Fruit fly (Drosophila melanogaster): ENCODE results near the gene bif.

bif gene

dm6 chrX:11678539-11679040, at the start of gene bif, which contains the start of gene Vlet:
Gene bif, plus strand, starts transcription at chrX:11678970.
Gene Vlet, minus strand, starts transcription at chrX:11678589.
- TF ChIP-seq CG17801 (GFP tag; optimal IDR thresholded peaks at IDR 0.05; ENCODE audit: partially characterized antibody): peak; percentile 74

- no peak for TF ChIP-seq CG17801 (GFP tag; optimal IDR thresholded peaks at IDR 0.05; ENCODE audit: partially characterized antibody)
Observed at dm6 chrX:11628986-11629571, 49.7 kb upstream of the bif start.

DNA sequence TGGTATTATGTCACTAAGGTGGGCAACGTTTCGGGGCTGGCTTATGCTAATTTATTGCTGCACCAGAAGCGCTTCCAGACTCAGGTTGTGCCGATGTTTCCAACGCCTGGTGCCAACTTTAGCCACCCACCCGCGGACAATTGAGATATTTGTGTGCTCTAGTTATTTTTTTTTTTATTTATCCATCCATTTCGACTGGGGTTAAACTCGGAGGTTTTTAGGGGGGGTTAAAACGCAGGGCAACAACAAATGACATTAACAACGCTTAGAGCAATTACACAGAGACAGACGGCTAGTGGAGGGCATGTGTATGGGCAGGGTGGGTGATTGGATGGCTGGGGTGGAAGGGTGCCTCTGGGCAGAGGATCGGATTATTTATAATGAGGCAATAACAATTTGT, 47.1 kb upstream of the bif start:
- TF ChIP-seq CG17801 (GFP tag; optimal IDR thresholded peaks at IDR 0.05; ENCODE audit: partially characterized antibody): no peak

dm6 chrX:11640477-11640876, 38.3 kb upstream of the bif start:
- no peak for TF ChIP-seq CG17801 (GFP tag; optimal IDR thresholded peaks at IDR 0.05; ENCODE audit: partially characterized antibody)

dm6 chrX:11643227-11643626, 35.5 kb upstream of the bif start:
- no peak for TF ChIP-seq CG17801 (GFP tag; optimal IDR thresholded peaks at IDR 0.05; ENCODE audit: partially characterized antibody)

DNA sequence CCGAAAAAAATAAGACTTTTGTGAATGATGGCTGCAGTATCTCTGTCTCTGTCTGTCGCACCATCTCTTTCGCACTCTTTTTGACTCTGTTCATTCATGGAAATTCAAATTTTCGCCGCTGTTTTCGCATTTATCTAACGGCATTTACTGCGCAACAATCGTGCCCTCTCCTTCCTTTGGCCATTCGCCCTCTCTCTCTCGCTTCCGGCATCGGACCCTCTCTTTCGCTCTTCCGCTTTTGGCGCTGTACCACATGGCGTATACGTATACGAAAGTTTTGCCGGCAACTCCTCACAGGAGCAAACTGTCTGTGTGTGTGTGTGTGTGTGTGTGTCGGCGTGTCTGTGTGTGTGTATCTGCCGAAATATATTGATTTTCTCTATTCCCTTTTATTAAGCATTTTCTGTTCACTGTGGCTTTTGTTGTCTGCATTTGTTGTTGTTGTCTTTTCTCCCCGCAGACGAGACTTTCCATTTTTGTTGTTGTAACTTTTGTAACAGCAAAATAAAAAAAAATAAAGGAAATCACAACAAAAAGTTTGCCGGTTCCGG, 34.2 kb upstream of the bif start:
- TF ChIP-seq CG17801 (GFP tag; optimal IDR thresholded peaks at IDR 0.05; ENCODE audit: partially characterized antibody): no peak

DNA sequence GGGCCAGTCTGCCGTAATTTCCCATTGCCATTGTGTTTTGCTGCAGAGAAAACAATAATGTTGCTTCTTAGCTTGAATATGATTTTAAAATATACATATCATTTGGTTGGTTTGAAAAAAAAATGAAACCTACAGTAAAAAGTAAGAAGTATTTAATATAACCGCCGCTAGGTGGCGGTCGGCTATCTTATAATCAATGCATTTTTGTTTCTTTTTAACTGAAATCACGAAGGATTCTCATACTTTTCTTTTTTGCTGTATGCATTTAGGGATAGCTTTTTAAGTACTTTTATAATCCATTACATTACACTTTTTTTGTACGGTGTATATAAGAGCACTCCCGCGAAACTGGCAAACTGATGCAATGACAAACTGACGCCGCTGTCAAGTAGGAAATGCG, 27.4 kb upstream of the bif start:
- TF ChIP-seq CG17801 (GFP tag; optimal IDR thresholded peaks at IDR 0.05; ENCODE audit: partially characterized antibody): no peak

- TF ChIP-seq CG17801 (GFP tag; optimal IDR thresholded peaks at IDR 0.05; ENCODE audit: partially characterized antibody): no peak
Observed at dm6 chrX:11652991-11653390, 25.8 kb upstream of the bif start.

dm6 chrX:11657140-11657539, 21.6 kb upstream of the bif start:
- TF ChIP-seq CG17801 (GFP tag; optimal IDR thresholded peaks at IDR 0.05; ENCODE audit: partially characterized antibody): no peak

dm6 chrX:11658181-11658842, 20.5 kb upstream of the bif start:
- peak; percentile 93 for TF ChIP-seq CG17801 (GFP tag; optimal IDR thresholded peaks at IDR 0.05; ENCODE audit: partially characterized antibody)

- peak; percentile 91 for TF ChIP-seq CG17801 (GFP tag; optimal IDR thresholded peaks at IDR 0.05; ENCODE audit: partially characterized antibody)
Observed at dm6 chrX:11659080-11659479, 19.7 kb upstream of the bif start.

- no peak for TF ChIP-seq CG17801 (GFP tag; optimal IDR thresholded peaks at IDR 0.05; ENCODE audit: partially characterized antibody)
Observed at dm6 chrX:11659634-11660033, 19.1 kb upstream of the bif start.

- no peak for TF ChIP-seq CG17801 (GFP tag; optimal IDR thresholded peaks at IDR 0.05; ENCODE audit: partially characterized antibody)
Observed at dm6 chrX:11660476-11660875, 18.3 kb upstream of the bif start.

dm6 chrX:11664058-11664457, 14.7 kb upstream of the bif start:
- TF ChIP-seq CG17801 (GFP tag; optimal IDR thresholded peaks at IDR 0.05; ENCODE audit: partially characterized antibody): no peak

DNA sequence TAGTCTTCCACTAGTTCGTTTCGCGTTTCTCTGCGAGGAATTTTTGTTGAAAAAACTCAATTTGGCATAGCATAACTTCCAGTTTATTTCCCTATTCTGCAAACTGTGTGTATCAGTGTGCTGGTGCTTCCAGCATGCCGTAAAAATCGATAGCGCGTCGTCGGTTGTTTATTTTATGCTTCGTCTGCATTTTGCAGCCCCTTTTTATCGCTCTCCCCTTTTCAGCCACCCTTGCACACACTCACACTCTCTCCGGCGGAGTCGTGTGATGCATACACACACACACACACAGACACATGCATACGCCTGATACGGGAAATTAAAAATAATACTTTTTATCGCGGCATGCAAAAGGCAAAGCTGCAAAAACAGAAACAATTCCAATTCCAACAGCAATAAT, 691 bp downstream of the bif start:
- peak; percentile 1 for TF ChIP-seq CG17801 (GFP tag; optimal IDR thresholded peaks at IDR 0.05; ENCODE audit: partially characterized antibody)

DNA sequence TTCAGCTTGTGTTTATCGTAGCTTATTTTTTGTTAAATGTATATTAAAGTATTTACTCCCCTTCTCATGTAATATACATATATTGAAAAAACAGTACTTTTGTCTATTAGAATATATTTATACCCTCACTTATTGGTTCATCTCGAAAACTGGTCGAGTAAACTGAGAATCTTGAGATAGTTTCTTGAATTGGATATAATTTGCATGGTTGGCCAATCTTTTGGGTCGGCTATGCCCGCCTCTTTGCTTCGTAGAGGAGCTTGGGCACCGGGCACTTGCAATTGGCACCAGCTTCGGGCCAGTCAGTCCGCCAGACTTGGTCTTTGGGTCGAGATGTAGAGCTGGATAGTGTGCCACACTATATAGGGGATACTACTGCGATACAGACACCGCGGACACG, 1.6 kb downstream of the bif start:
- TF ChIP-seq CG17801 (GFP tag; optimal IDR thresholded peaks at IDR 0.05; ENCODE audit: partially characterized antibody): peak; percentile 74
